Fruit fly (Drosophila melanogaster): ENCODE measurements around the gene CG10853.

Gene CG10853

DNA sequence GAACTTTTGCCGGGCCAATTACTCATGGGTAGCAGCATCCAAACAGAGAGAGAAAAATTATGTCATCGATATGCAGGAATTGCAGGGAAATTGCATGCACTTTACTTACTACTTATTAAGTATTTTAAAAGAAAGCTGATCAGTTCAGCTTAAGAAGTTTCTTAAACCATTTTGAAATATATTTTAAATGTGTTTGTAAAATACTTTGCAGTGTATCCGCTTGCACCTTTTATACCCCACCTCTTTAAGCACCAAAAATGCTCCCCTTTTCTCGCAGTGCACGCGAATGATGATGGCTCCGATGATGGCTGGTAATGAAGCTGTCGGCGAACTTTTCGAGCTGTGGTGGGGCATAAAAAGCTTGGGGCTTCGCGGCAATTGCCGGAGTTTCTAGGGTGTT is 4.8 kb downstream of the CG10853 start, which contains the start of gene CG14984 (continued):
- TF ChIP-seq CG13894 (tag; optimal IDR thresholded peaks at IDR 0.05) (peak; percentile 3), CG2712 (tag; optimal IDR thresholded peaks at IDR 0.05) (peak; percentile 26), Ravus (GFP tag; IDR thresholded peaks at IDR 0.05) (peak; percentile 36; the same call in 1 of the 2 replicates), Mrtf (GFP tag; IDR thresholded peaks at IDR 0.05) (no peak), CG11723 (GFP tag; optimal IDR thresholded peaks at IDR 0.05) (no peak), CG3281 (GFP tag; optimal IDR thresholded peaks at IDR 0.05) (peak; percentile 78), Hmr (GFP tag; optimal IDR thresholded peaks at IDR 0.05) (peak; percentile 20), Dref (GFP tag; IDR thresholded peaks at IDR 0.05) (no peak), CG15514 (GFP tag; optimal IDR thresholded peaks at IDR 0.05) (peak; percentile 50), CG32532 (GFP tag; IDR thresholded peaks at IDR 0.05) (peak; percentile 76), CG11456 (GFP tag; IDR thresholded peaks at IDR 0.05) (peak; percentile 71; the same call in 2 of the 3 replicates), MESR4 (GFP tag; optimal IDR thresholded peaks at IDR 0.05) (no peak), CG15696 (tag; optimal IDR thresholded peaks at IDR 0.05) (no peak), slp2 (GFP tag; optimal IDR thresholded peaks at IDR 0.05) (no peak), ase (GFP tag; IDR thresholded peaks at IDR 0.05) (no peak; the same call in 2 of the 3 replicates), lov (optimal IDR thresholded peaks at IDR 0.05) (no peak), lov (GFP tag; IDR thresholded peaks at IDR 0.05) (no peak), CG34422 (GFP tag; IDR thresholded peaks at IDR 0.05) (no peak), Dip3 (GFP tag; optimal IDR thresholded peaks at IDR 0.05) (peak; percentile 26), otp (GFP tag; IDR thresholded peaks at IDR 0.05) (no peak), Atf6 (GFP tag; IDR thresholded peaks at IDR 0.05) (peak; percentile 60), Myb (GFP tag; optimal IDR thresholded peaks at IDR 0.05) (no peak), CG16863 (GFP tag; optimal IDR thresholded peaks at IDR 0.05) (no peak), Xrp1 (GFP tag; IDR thresholded peaks at IDR 0.05) (peak; percentile 34; the same call in 1 of the 2 replicates), CG7556 (GFP tag; optimal IDR thresholded peaks at IDR 0.05) (peak; percentile 35), CG17385 (GFP tag; optimal IDR thresholded peaks at IDR 0.05) (no peak), run (tag; optimal IDR thresholded peaks at IDR 0.05) (no peak), ab (GFP tag; optimal IDR thresholded peaks at IDR 0.05) (no peak), CG1792 (GFP tag; optimal IDR thresholded peaks at IDR 0.05) (peak; percentile 23), ind (GFP tag; optimal IDR thresholded peaks at IDR 0.05) (peak; percentile 60), CG7745 (tag; optimal IDR thresholded peaks at IDR 0.05) (no peak), CG11398 (GFP tag; optimal IDR thresholded peaks at IDR 0.05) (no peak), CG7839 (tag; optimal IDR thresholded peaks at IDR 0.05) (peak; percentile 31), Hr39 (optimal IDR thresholded peaks at IDR 0.05) (no peak), btn (GFP tag; optimal IDR thresholded peaks at IDR 0.05) (no peak), H15 (GFP tag; IDR thresholded peaks at IDR 0.05) (no peak), CG4707 (GFP tag; optimal IDR thresholded peaks at IDR 0.05) (no peak), CG14050 (GFP tag; IDR thresholded peaks at IDR 0.05) (no peak), CG9437 (GFP tag; optimal IDR thresholded peaks at IDR 0.05) (no peak), CG8924 (tag; optimal IDR thresholded peaks at IDR 0.05) (no peak), CG17829 (tag; optimal IDR thresholded peaks at IDR 0.05) (no peak), CG17568 (GFP tag; optimal IDR thresholded peaks at IDR 0.05) (no peak), dm (GFP tag; optimal IDR thresholded peaks at IDR 0.05) (no peak), CG33557 (GFP tag; optimal IDR thresholded peaks at IDR 0.05) (no peak), zfh2 (GFP tag; optimal IDR thresholded peaks at IDR 0.05) (peak; percentile 54), CG31365 (tag; optimal IDR thresholded peaks at IDR 0.05) (no peak), jing (GFP tag; optimal IDR thresholded peaks at IDR 0.05) (no peak), Gsc (GFP tag; IDR thresholded peaks at IDR 0.05) (no peak), NFAT (GFP tag; IDR thresholded peaks at IDR 0.05) (peak; percentile 44), Hr51 (GFP tag; optimal IDR thresholded peaks at IDR 0.05) (peak in 1 of 2 experiments; percentile 11), CG9609 (GFP tag; optimal IDR thresholded peaks at IDR 0.05) (no peak), luna (GFP tag; optimal IDR thresholded peaks at IDR 0.05) (no peak), CG31441 (GFP tag; IDR thresholded peaks at IDR 0.05) (0 out of 2 replicates have a peak, but pooled peaks have one; percentile 12)
